Worm (Caenorhabditis elegans): ENCODE measurements around the gene ZC449.8.

Gene ZC449.8

DNA sequence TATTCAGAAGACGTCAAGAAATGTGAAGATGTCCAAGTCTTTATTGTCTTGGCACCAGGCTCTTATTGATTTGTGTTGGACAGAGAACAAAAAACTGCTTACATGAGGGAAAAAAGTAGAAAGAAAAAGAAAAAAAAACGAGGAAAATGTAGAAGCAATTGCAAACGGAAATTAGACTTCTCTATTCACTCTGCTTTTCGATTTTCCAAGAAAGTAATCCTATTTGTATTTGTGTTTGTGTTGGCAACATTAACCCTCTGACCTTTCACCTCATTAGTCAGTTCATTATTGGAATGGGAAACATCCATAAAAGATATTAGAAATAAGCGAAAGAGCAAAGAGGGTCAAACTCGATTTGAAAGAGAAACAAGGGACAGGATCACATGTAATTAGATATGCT, 15.9 kb downstream of the ZC449.8 start:
- TF ChIP-seq dao-5 (tag; optimal IDR thresholded peaks at IDR 0.05) (no peak), him-1 (tag; optimal IDR thresholded peaks at IDR 0.05) (no peak), W03F9.2 (tag; optimal IDR thresholded peaks at IDR 0.05) (no peak)

ce11 chrX:5033868-5034267, 18.0 kb downstream of the ZC449.8 start, which contains the start of gene ZC449.4:
ZC449.4 (minus strand) TSS chrX:5033968.
- TF ChIP-seq him-1 (tag; optimal IDR thresholded peaks at IDR 0.05) (no peak), W03F9.2 (tag; optimal IDR thresholded peaks at IDR 0.05) (no peak), dao-5 (tag; optimal IDR thresholded peaks at IDR 0.05) (no peak)

- TF ChIP-seq dao-5 (tag; optimal IDR thresholded peaks at IDR 0.05), result no peak
- TF ChIP-seq W03F9.2 (tag; optimal IDR thresholded peaks at IDR 0.05), result no peak
- TF ChIP-seq him-1 (tag; optimal IDR thresholded peaks at IDR 0.05), result no peak
Observed at ce11 chrX:5037673-5038072, 21.8 kb downstream of the ZC449.8 start, which contains the start of gene ZC449.5. ZC449.5 (minus strand) TSS chrX:5037773.

- TF ChIP-seq W03F9.2 (tag; optimal IDR thresholded peaks at IDR 0.05) (no peak), dao-5 (tag; optimal IDR thresholded peaks at IDR 0.05) (no peak), him-1 (tag; optimal IDR thresholded peaks at IDR 0.05) (no peak)
Observed at ce11 chrX:5038812-5039211, 22.9 kb downstream of the ZC449.8 start.

DNA sequence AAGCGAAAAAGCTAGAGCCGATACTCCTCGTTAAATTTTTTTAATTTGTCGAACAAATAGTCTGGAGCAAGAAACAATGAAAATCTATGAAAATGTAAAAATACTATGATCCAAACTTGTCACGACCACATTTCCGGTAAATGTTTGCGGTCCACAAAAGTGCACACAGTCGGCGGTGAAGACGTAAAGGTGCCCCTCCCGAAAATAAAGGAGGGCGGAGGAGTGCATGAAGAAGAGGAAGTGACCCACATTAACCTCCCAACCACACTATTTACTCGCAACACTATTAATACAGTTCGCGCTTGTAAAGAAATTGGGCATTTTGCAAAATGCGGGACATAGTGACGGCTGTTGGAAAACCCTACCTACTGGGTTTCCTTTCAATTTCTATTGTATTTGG, 24.2 kb downstream of the ZC449.8 start:
- TF ChIP-seq W03F9.2 (tag; optimal IDR thresholded peaks at IDR 0.05) (no peak), him-1 (tag; optimal IDR thresholded peaks at IDR 0.05) (no peak), dao-5 (tag; optimal IDR thresholded peaks at IDR 0.05) (no peak)

DNA sequence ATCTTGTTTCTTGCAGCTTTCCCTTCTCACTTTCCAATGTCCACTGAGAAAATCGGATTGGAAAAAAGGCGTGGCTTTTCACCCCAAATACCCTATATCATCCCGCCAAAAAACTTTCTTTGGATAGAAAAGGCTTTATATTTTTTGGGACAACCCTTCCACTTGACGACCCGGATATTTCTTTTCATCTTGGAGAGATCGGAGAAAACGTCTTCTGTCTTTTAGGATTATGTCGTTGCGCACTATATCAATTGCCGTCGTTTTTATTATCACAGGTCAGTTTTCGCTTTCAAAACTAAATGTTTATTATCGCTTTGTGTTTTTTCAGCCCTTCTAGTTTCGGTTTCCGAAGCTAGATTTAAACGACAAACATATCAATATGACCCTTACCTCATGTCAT, 28.0 kb downstream of the ZC449.8 start, which contains the start of gene Y64H9A.2:
Gene Y64H9A.2, plus strand, starts transcription at position 90 of the 400 bp plus-strand sequence.
- TF ChIP-seq him-1 (tag; optimal IDR thresholded peaks at IDR 0.05), result no peak
- no peak for TF ChIP-seq W03F9.2 (tag; optimal IDR thresholded peaks at IDR 0.05)
- TF ChIP-seq dao-5 (tag; optimal IDR thresholded peaks at IDR 0.05), result no peak

DNA sequence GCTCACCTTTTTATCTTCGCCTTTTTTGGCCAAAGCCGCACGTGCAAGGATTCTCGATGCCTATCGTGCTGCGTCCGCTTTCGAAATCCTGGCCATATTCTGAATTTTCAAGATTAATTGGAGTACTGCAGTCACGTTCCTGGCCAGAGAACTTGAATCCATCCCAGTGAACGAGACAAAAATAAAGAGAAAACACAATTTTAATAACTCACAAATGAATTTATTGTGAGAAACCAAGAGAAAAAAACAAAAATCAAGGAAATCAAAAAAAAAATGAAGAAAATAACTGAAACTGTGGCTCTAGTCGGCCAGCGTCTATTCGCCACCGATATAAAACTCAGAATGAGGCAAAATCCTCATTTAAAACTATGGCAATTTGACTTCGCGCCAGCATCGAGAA, 43.3 kb downstream of the ZC449.8 start, which contains the start of gene C24H10.4:
Gene C24H10.4, minus strand, starts transcription at position 101 of the 400 bp plus-strand sequence.
- TF ChIP-seq W03F9.2 (tag; optimal IDR thresholded peaks at IDR 0.05) (no peak), him-1 (tag; optimal IDR thresholded peaks at IDR 0.05) (no peak), dao-5 (tag; optimal IDR thresholded peaks at IDR 0.05) (no peak)

DNA sequence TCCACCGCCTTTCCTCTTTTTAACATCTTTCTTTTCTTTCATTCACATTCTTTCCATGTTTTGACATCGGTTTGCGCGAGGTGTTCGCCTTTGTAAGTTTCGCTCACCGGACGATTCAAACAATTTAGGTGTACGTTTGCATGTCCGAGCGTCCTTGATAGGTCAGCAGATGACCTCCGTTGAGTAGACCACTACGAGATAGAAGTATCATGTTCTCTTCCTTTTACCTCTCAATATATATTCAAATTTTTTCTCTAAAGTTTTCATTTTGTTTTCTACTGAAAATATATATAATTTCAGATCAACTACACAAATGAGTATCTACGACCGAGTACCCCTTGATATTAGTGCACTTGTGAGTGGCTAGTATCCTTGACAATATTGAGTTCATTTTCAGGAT, 44.9 kb downstream of the ZC449.8 start, which contains the start of gene C24H10.3:
Gene C24H10.3, plus strand, starts transcription at position 301 of the 400 bp plus-strand sequence.
- TF ChIP-seq dao-5 (tag; optimal IDR thresholded peaks at IDR 0.05) (no peak), him-1 (tag; optimal IDR thresholded peaks at IDR 0.05) (no peak), W03F9.2 (tag; optimal IDR thresholded peaks at IDR 0.05) (no peak)

- TF ChIP-seq W03F9.2 (tag; optimal IDR thresholded peaks at IDR 0.05), result no peak
Observed at ce11 chrX:5061763-5062162, 45.9 kb downstream of the ZC449.8 start.

ce11 chrX:5063750-5064652, 48.1 kb downstream of the ZC449.8 start, which contains the start of gene C24H10.2:
C24H10.2 (plus strand) TSS chrX:5064602.
- TF ChIP-seq him-1 (tag; optimal IDR thresholded peaks at IDR 0.05) (peak; percentile 3), W03F9.2 (tag; optimal IDR thresholded peaks at IDR 0.05) (no peak)

ce11 chrX:5066570-5066969, 50.7 kb downstream of the ZC449.8 start:
- TF ChIP-seq dao-5 (tag; optimal IDR thresholded peaks at IDR 0.05), result no peak
- no peak for TF ChIP-seq W03F9.2 (tag; optimal IDR thresholded peaks at IDR 0.05)
- TF ChIP-seq him-1 (tag; optimal IDR thresholded peaks at IDR 0.05), result no peak

Data from whole organism, L4/young adult.